Worm (Caenorhabditis elegans) whole organism, L2 larva: ENCODE measurements around the gene col-186.

ENCODE experiments used
- R02D3.7 ChIP-seq: fragments of 150-350 bp; optimal IDR thresholded peaks from 2 replicates; lab custom pipeline; 2014; ENCODE audit warnings: missing biosample characterization, missing genetic modification characterization
- egl-27 ChIP-seq: sonication (generic microtip); optimal IDR thresholded peaks from 3 replicates; lab custom pipeline; 2017; ENCODE audit warnings: missing biosample characterization, missing genetic modification reagents, missing genetic modification characterization
- mab-5 ChIP-seq: fragments of 150-350 bp; optimal IDR thresholded peaks from 2 replicates; lab custom pipeline; 2014; ENCODE audit warnings: missing biosample characterization, missing genetic modification characterization
- nhr-10 ChIP-seq: sonication (generic microtip); optimal IDR thresholded peaks from 2 replicates; lab custom pipeline; 2017; ENCODE audit warnings: missing biosample characterization, missing genetic modification characterization
- nhr-237 ChIP-seq: fragments of 150-350 bp; optimal IDR thresholded peaks from 2 replicates; lab custom pipeline; 2014; ENCODE audit warnings: missing biosample characterization, missing genetic modification characterization

- TF ChIP-seq nhr-237 (tag; lab: Kevin White, UChicago) (no peak), nhr-10 (tag; lab: Kevin White, UChicago) (no peak), egl-27 (tag; lab: Kevin White, UChicago) (no peak), R02D3.7 (tag; lab: Kevin White, UChicago) (no peak), mab-5 (tag; lab: Kevin White, UChicago) (no peak)
These were observed 11.4 kb upstream of the col-186 start for ce11 chrX:15939759-15940334.
